Worm (Caenorhabditis elegans): Measurements from ENCODE around the gene hal-2.

hal-2 gene

DNA sequence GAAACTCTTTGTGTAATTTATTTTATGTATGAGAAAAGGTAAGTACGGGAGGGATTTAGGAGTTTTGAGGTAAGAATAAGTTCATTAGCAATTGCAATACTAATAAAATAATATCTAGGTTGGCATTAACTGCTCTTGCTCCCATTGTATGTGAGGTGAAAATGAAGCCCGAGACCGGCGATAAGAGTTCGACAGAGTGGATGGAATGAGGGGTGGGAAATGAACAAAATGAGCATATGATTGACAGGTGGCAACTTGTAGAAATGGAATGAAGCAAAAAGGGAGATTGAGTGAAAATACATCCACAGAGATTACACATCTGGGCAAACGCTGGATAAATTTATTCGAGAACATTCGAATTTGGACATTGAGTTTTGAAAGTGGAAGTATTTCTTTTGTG lies 9.9 kb downstream of the hal-2 start:
- TF ChIP-seq hlh-30 (tag; optimal IDR thresholded peaks at IDR 0.05; ENCODE audit: insufficient read depth): no peak
- no peak for TF ChIP-seq lin-38 (GFP tag; IDR thresholded peaks at IDR 0.05)
- TF ChIP-seq dmd-6 (GFP tag; IDR thresholded peaks at IDR 0.05): peak; percentile 54
- TF ChIP-seq tra-1 (GFP tag; IDR thresholded peaks at IDR 0.05): peak; percentile 94

- TF ChIP-seq dpl-1 (GFP tag; optimal IDR thresholded peaks at IDR 0.05): no peak
- no peak for TF ChIP-seq mep-1 (tag; optimal IDR thresholded peaks at IDR 0.05)
- no peak for TF ChIP-seq lin-1 (GFP tag; IDR thresholded peaks at IDR 0.05)
- TF ChIP-seq fos-1 (tag; optimal IDR thresholded peaks at IDR 0.05): no peak
- TF ChIP-seq tag-97 (GFP tag; IDR thresholded peaks at IDR 0.05): no peak
- TF ChIP-seq mdt-29 (GFP tag; IDR thresholded peaks at IDR 0.05): no peak
- no peak for TF ChIP-seq nhr-11 (tag; optimal IDR thresholded peaks at IDR 0.05)
- no peak for TF ChIP-seq skn-1 (tag; optimal IDR thresholded peaks at IDR 0.05)
- no peak for TF ChIP-seq nhr-48 (tag; optimal IDR thresholded peaks at IDR 0.05)
- no peak for TF ChIP-seq nhr-102 (tag; optimal IDR thresholded peaks at IDR 0.05)
- no peak for TF ChIP-seq ztf-11 (tag; optimal IDR thresholded peaks at IDR 0.05)
- no peak for TF ChIP-seq dmd-8 (GFP tag; IDR thresholded peaks at IDR 0.05)
- TF ChIP-seq nhr-42 (GFP tag; IDR thresholded peaks at IDR 0.05): no peak
- TF ChIP-seq zfp-3 (GFP tag; conservative IDR thresholded peaks at IDR 0.05): no peak
- TF ChIP-seq tra-1 (GFP tag; IDR thresholded peaks at IDR 0.05): no peak
- TF ChIP-seq hlh-11 (tag; optimal IDR thresholded peaks at IDR 0.05): no peak
- no peak for TF ChIP-seq hlh-30 (tag; optimal IDR thresholded peaks at IDR 0.05; ENCODE audit: insufficient read depth)
- no peak for TF ChIP-seq dmd-9 (GFP tag; IDR thresholded peaks at IDR 0.05)
- no peak for TF ChIP-seq lin-13 (GFP tag; optimal IDR thresholded peaks at IDR 0.05)
These were observed 10.6 kb downstream of the hal-2 start, which contains the start of gene T16G12.9 for ce11 chrIII:10078151-10078550. T16G12.9 (minus strand) TSS chrIII:10078251.

DNA sequence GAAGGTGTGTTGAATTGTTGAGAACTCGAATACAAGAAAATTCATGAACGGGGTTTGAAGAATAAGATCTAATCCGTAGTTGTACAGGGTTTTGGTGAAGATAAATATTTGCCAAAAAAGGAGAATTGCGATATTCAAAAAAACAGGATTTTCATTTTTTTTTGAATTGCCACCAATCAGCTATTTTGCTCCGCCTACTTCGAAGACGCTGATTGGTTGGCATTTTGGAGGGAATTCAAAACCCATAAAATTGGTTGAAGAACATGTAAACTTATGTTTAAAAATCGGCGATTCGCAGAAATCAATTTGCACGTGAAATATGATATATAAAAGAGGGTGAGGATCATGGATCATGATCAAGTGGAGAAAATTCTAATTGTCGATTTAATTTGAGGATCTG lies 12.7 kb downstream of the hal-2 start:
- no peak for TF ChIP-seq ceh-82 (tag; optimal IDR thresholded peaks at IDR 0.05)
- no peak for TF ChIP-seq nhr-48 (tag; optimal IDR thresholded peaks at IDR 0.05)
- no peak for TF ChIP-seq ztf-7 (tag; optimal IDR thresholded peaks at IDR 0.05)
- no peak for TF ChIP-seq lin-15B (tag; optimal IDR thresholded peaks at IDR 0.05)
- no peak for TF ChIP-seq tag-97 (GFP tag; IDR thresholded peaks at IDR 0.05)

ce11 chrIII:10069278-10069677 lies 19.5 kb downstream of the hal-2 start, which contains the start of gene T16G12.6:
T16G12.6 (plus strand) TSS chrIII:10069578.
- TF ChIP-seq php-3 (GFP tag; IDR thresholded peaks at IDR 0.05): no peak
- TF ChIP-seq unc-62 (GFP tag; optimal IDR thresholded peaks at IDR 0.05 in 1 of 2): no peak
- no peak for TF ChIP-seq unc-62 (tag; optimal IDR thresholded peaks at IDR 0.05)
- TF ChIP-seq ceh-82 (tag; optimal IDR thresholded peaks at IDR 0.05): no peak
- TF ChIP-seq lin-15B (tag; optimal IDR thresholded peaks at IDR 0.05): no peak
- no peak for TF ChIP-seq dmd-9 (GFP tag; IDR thresholded peaks at IDR 0.05)
- TF ChIP-seq egl-27 (tag; optimal IDR thresholded peaks at IDR 0.05): no peak
- no peak for TF ChIP-seq F44E2.7 (GFP tag; IDR thresholded peaks at IDR 0.05)
- no peak for TF ChIP-seq fkh-10 (GFP tag; optimal IDR thresholded peaks at IDR 0.05)
- no peak for TF ChIP-seq lin-29 (GFP tag; IDR thresholded peaks at IDR 0.05)

- TF ChIP-seq lin-15B (tag; optimal IDR thresholded peaks at IDR 0.05): no peak
- peak; percentile 45; the same call in 1 of the 2 replicates for TF ChIP-seq dmd-9 (GFP tag; IDR thresholded peaks at IDR 0.05)
- TF ChIP-seq ceh-32 (tag; optimal IDR thresholded peaks at IDR 0.05; ENCODE audit: poor library complexity): no peak
- TF ChIP-seq nhr-111 (GFP tag; optimal IDR thresholded peaks at IDR 0.05): no peak
- peak; percentile 98 for TF ChIP-seq mes-2 (tag; optimal IDR thresholded peaks at IDR 0.05; ENCODE audit: poor library complexity, severe bottlenecking)
- TF ChIP-seq jun-1 (tag; optimal IDR thresholded peaks at IDR 0.05): no peak
- TF ChIP-seq sdz-12 (GFP tag; optimal IDR thresholded peaks at IDR 0.05): no peak
- no peak for TF ChIP-seq unc-62 (GFP tag; optimal IDR thresholded peaks at IDR 0.05 in 1 of 2)
- TF ChIP-seq unc-62 (tag; optimal IDR thresholded peaks at IDR 0.05): no peak
- TF ChIP-seq dpl-1 (GFP tag; optimal IDR thresholded peaks at IDR 0.05): peak; percentile 68
- TF ChIP-seq daf-8 (GFP tag; IDR thresholded peaks at IDR 0.05): no peak
- TF ChIP-seq hlh-30 (tag; optimal IDR thresholded peaks at IDR 0.05; ENCODE audit: insufficient read depth): no peak
- TF ChIP-seq zip-11 (GFP tag; IDR thresholded peaks at IDR 0.05): no peak
- peak; percentile 28 for TF ChIP-seq rbr-2 (tag; optimal IDR thresholded peaks at IDR 0.05)
- no peak for TF ChIP-seq ztf-7 (tag; optimal IDR thresholded peaks at IDR 0.05)
- no peak for TF ChIP-seq T20F7.1 (GFP tag; optimal IDR thresholded peaks at IDR 0.05)
- peak; percentile 74 for TF ChIP-seq unc-130 (GFP tag; optimal IDR thresholded peaks at IDR 0.05)
- no peak for TF ChIP-seq daf-16 (GFP tag; optimal IDR thresholded peaks at IDR 0.05)
- no peak for TF ChIP-seq daf-16 (tag; optimal IDR thresholded peaks at IDR 0.05)
- TF ChIP-seq T26A8.4 (GFP tag; IDR thresholded peaks at IDR 0.05): no peak
- TF ChIP-seq tra-1 (GFP tag; IDR thresholded peaks at IDR 0.05): 0 out of 2 replicates have a peak, but pooled peaks have one; percentile 5
- TF ChIP-seq fkh-10 (GFP tag; optimal IDR thresholded peaks at IDR 0.05): no peak
- no peak for TF ChIP-seq lin-13 (GFP tag; optimal IDR thresholded peaks at IDR 0.05)
These were observed 24.6 kb downstream of the hal-2 start, which contains the start of gene ekl-6 for ce11 chrIII:10064140-10064539. ekl-6 (plus strand) TSS chrIII:10064404.
